Fruit fly (Drosophila melanogaster) whole organism, wandering third instar larva: Measurements from ENCODE around the gene CG9106.

Source experiments
- Hr83 ChIP-seq: fragments of 200-300 bp; sonication (Bioruptor generic); optimal IDR thresholded peaks from 2 replicates; lab custom pipeline; 2016; ENCODE audit warnings: missing biosample characterization, mild to moderate bottlenecking, missing genetic modification characterization, moderate library complexity; ENCODE audit not compliant: poor library complexity, severe bottlenecking
- dl ChIP-seq, 2 experiments: fragments of 175-275, 200-275 bp in 1 of 2; fragments of 200-275 bp in 1 of 2; sonication (Bioruptor generic); optimal IDR thresholded peaks; lab custom pipeline; 2018; ENCODE audit warnings: mild to moderate bottlenecking in 2 of 2, missing biosample characterization in 2 of 2, missing genetic modification characterization in 2 of 2, moderate library complexity in 2 of 2; ENCODE audit not compliant: partially characterized antibody in 2 of 2, insufficient read depth in 1 of 2
- jim ChIP-seq: fragments of 175-275, 200-325 bp; sonication (Bioruptor generic); optimal IDR thresholded peaks from 2 replicates; lab custom pipeline; 2016; ENCODE audit warnings: missing biosample characterization, mild to moderate bottlenecking, missing genetic modification characterization
- psq ChIP-seq: fragments of 200-800 bp; sonication (Bioruptor generic); optimal IDR thresholded peaks from 3 replicates; lab custom pipeline; 2017; ENCODE audit warnings: missing biosample characterization, mild to moderate bottlenecking, missing genetic modification characterization, moderate library complexity

DNA sequence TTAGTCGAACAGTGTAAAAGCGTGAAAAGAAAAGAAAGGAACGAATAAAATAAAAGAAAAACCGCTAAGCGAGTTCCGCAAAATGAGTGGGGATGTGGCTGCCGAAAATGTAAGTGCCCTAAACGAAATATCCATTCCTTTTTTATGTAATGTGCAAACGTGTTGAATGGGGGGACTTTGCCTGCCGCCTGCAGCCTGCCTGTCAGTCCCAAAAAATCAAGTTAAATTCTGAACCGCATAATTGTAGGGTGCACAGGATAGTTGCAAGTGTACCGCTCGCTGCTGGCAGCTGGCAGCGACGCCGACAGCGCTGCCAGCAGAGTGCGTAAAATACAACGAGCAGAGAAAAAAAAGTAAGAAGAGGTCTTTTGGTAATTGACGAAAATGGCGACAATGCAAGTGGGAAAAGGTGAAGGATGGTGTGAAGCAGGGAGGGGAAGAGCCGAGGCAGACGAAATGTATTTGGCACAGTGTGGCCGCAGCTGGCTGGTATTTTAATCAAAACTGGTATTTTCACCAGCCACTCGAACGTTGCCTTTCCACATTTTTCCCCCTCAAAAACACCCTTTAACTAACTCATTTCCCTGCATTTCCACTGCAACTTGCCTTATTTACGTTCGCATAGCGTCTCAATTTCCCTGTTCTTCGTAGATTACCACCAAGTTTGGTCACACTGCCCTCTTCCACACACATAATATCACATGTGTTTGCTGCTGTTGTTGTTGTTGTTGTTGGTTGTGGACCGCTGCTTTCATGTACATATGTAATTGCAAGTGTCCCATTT lies 47.7 kb upstream of the CG9106 start:
- TF ChIP-seq dl (GFP tag; optimal IDR thresholded peaks at IDR 0.05; lab: Kevin White, UChicago; ENCODE audit: insufficient read depth in 1 of 2, partially characterized antibody in 2 of 2) (no peak), psq (peak; percentile 75), Hr83 (no peak), jim (GFP tag; lab: Kevin White, UChicago) (no peak)
